Fruit fly (Drosophila melanogaster) whole organism, embryonic: Measurements from ENCODE around the gene SrpRalpha.

Experiments
- CG10321 ChIP-seq: fragments of 200-800 bp; sonication (Bioruptor generic); IDR thresholded peaks from 2 replicates; pipeline ENCODE4 v1.3.6; 2022; ENCODE audit warnings: missing biosample characterization, missing genetic modification characterization
- CG12744 ChIP-seq: fragments of 200-800 bp; sonication (Bioruptor generic); optimal IDR thresholded peaks from 2 replicates; lab custom pipeline; 2016; ENCODE audit warnings: missing biosample characterization, missing genetic modification characterization
- CG12942 ChIP-seq: fragments of 200-800 bp; sonication (Bioruptor generic); optimal IDR thresholded peaks from 3 replicates; lab custom pipeline; 2016; ENCODE audit warnings: missing biosample characterization, missing genetic modification characterization
- CG14441 ChIP-seq: fragments of 200-800 bp; sonication (Bioruptor generic); IDR thresholded peaks from 2 replicates; pipeline ENCODE4 v1.3.6; 2022; ENCODE audit warnings: missing biosample characterization, missing genetic modification characterization
- CG2116 ChIP-seq: fragments of 200-800 bp; sonication (Bioruptor generic); optimal IDR thresholded peaks from 3 replicates; lab custom pipeline; 2018; ENCODE audit warnings: missing biosample characterization, mild to moderate bottlenecking, missing genetic modification characterization
- CG31224 ChIP-seq: fragments of 200-800 bp; sonication (Bioruptor generic); IDR thresholded peaks from 2 replicates; pipeline ENCODE4 v1.3.6; 2022; ENCODE audit warnings: missing biosample characterization, missing genetic modification characterization
- CG33557 ChIP-seq: fragments of 200-800 bp; sonication (Bioruptor generic); optimal IDR thresholded peaks from 2 replicates; lab custom pipeline; 2019; ENCODE audit warnings: missing biosample characterization, mild to moderate bottlenecking, missing genetic modification characterization, moderate library complexity
- CG42726 ChIP-seq: fragments of 200-800 bp; sonication (Bioruptor generic); IDR thresholded peaks from 2 replicates; pipeline ENCODE4 v1.3.6; 2022; ENCODE audit warnings: missing biosample characterization, missing genetic modification characterization; ENCODE audit not compliant: partially characterized antibody
- CG6254 ChIP-seq: fragments of 200-800 bp; sonication (Bioruptor generic); optimal IDR thresholded peaks from 3 replicates; lab custom pipeline; 2017; ENCODE audit warnings: mild to moderate bottlenecking, missing biosample characterization, missing genetic modification reagents, missing genetic modification characterization
- CG7271 ChIP-seq: fragments of 200-800 bp; sonication (Bioruptor generic); optimal IDR thresholded peaks from 2 replicates; lab custom pipeline; 2018; ENCODE audit warnings: missing biosample characterization, mild to moderate bottlenecking, missing genetic modification characterization, moderate library complexity
- CG7556 ChIP-seq: fragments of 200-800 bp; sonication (Bioruptor generic); optimal IDR thresholded peaks from 2 replicates; lab custom pipeline; 2017; ENCODE audit warnings: missing biosample characterization, mild to moderate bottlenecking, missing genetic modification characterization
- CG8478 ChIP-seq: fragments of >200 bp; optimal IDR thresholded peaks from 2 replicates; lab custom pipeline; 2018
- CG9437 ChIP-seq: fragments of 200-800 bp; sonication (Bioruptor generic); optimal IDR thresholded peaks from 2 replicates; lab custom pipeline; 2018; ENCODE audit warnings: missing biosample characterization, mild to moderate bottlenecking, missing genetic modification characterization
- CG9876 ChIP-seq: fragments of 200-800 bp; sonication (Bioruptor generic); optimal IDR thresholded peaks from 2 replicates; lab custom pipeline; 2016; ENCODE audit warnings: missing biosample characterization, missing genetic modification characterization
- CTCF ChIP-seq: fragments of 200-800 bp; sonication (Bioruptor generic); optimal IDR thresholded peaks from 2 replicates; lab custom pipeline; 2017; ENCODE audit warnings: missing biosample characterization, mild to moderate bottlenecking, missing genetic modification characterization, moderate library complexity
- Camta ChIP-seq: fragments of 200-800 bp; sonication (Bioruptor generic); optimal IDR thresholded peaks from 2 replicates; lab custom pipeline; 2016; ENCODE audit warnings: missing biosample characterization, missing genetic modification characterization
- Chrac-16 ChIP-seq: fragments of 200-800 bp; sonication (Bioruptor generic); optimal IDR thresholded peaks from 3 replicates; lab custom pipeline; 2016; ENCODE audit warnings: missing biosample characterization, missing genetic modification characterization
- CoRest ChIP-seq: fragments of 200-800 bp; sonication (Bioruptor generic); optimal IDR thresholded peaks from 3 replicates; lab custom pipeline; 2018; ENCODE audit warnings: missing biosample characterization, mild to moderate bottlenecking, missing genetic modification characterization, moderate library complexity
- D19B ChIP-seq: fragments of 200-800 bp; sonication (Bioruptor generic); optimal IDR thresholded peaks from 2 replicates; lab custom pipeline; 2017; ENCODE audit warnings: missing biosample characterization, mild to moderate bottlenecking, missing genetic modification characterization
- Fer2 ChIP-seq: fragments of 200-800 bp; sonication (Bioruptor generic); optimal IDR thresholded peaks from 2 replicates; lab custom pipeline; 2018; ENCODE audit warnings: missing biosample characterization, mild to moderate bottlenecking, missing genetic modification characterization, moderate library complexity
- Hr51 ChIP-seq, 2 experiments: fragments of 200-800 bp; sonication (Bioruptor generic); optimal IDR thresholded peaks; 2 replicates in 1 of 2; 3 replicates in 1 of 2; lab custom pipeline; 2016 to 2018; ENCODE audit warnings: missing biosample characterization in 2 of 2, missing genetic modification characterization in 2 of 2, mild to moderate bottlenecking in 1 of 2, moderate library complexity in 1 of 2
- Hsf ChIP-seq: fragments of 200-800 bp; sonication (Bioruptor generic); optimal IDR thresholded peaks from 3 replicates; lab custom pipeline; 2016; ENCODE audit warnings: missing biosample characterization, missing genetic modification characterization
- Lhr ChIP-seq: fragments of 200-800 bp; sonication (Bioruptor generic); optimal IDR thresholded peaks from 3 replicates; lab custom pipeline; 2017; ENCODE audit warnings: mild to moderate bottlenecking, missing biosample characterization, missing genetic modification reagents, missing genetic modification characterization
- MESR4 ChIP-seq: fragments of 200-800 bp; sonication (Bioruptor generic); optimal IDR thresholded peaks from 2 replicates; lab custom pipeline; 2018; ENCODE audit warnings: missing biosample characterization, mild to moderate bottlenecking, missing genetic modification characterization, moderate library complexity
- Opbp ChIP-seq: fragments of 200-800 bp; sonication (Bioruptor generic); IDR thresholded peaks from 3 replicates; pipeline ENCODE4 v1.3.6; 2022; ENCODE audit warnings: missing biosample characterization, missing genetic modification characterization; ENCODE audit not compliant: partially characterized antibody
- Sry-β ChIP-seq: fragments of 200-800 bp; sonication (Bioruptor generic); optimal IDR thresholded peaks from 2 replicates; lab custom pipeline; 2018; ENCODE audit warnings: missing biosample characterization, mild to moderate bottlenecking, missing genetic modification characterization, moderate library complexity
- Ssrp ChIP-seq: fragments of 200-800 bp; sonication (Bioruptor generic); optimal IDR thresholded peaks from 2 replicates; lab custom pipeline; 2018; ENCODE audit warnings: missing biosample characterization, mild to moderate bottlenecking, missing genetic modification characterization, moderate library complexity
- ara ChIP-seq: fragments of 200-800 bp; sonication (Bioruptor generic); IDR thresholded peaks from 2 replicates; pipeline ENCODE4 v1.3.6; 2022; ENCODE audit warnings: missing biosample characterization, missing genetic modification characterization
- bbx ChIP-seq: fragments of 200-800 bp; sonication (Bioruptor generic); IDR thresholded peaks from 2 replicates; pipeline ENCODE4 v1.3.6; 2022; ENCODE audit warnings: missing biosample characterization, missing genetic modification characterization; ENCODE audit not compliant: partially characterized antibody
- bowl ChIP-seq: fragments of 200-800 bp; sonication (Bioruptor generic); IDR thresholded peaks from 2 replicates; pipeline ENCODE4 v1.3.6; 2022; ENCODE audit warnings: missing biosample characterization, missing genetic modification characterization
- ci ChIP-seq: fragments of 200-800 bp; sonication (Bioruptor generic); IDR thresholded peaks from 3 replicates; pipeline ENCODE4 v1.3.6; 2022; ENCODE audit warnings: missing biosample characterization, missing genetic modification characterization
- croc ChIP-seq: fragments of 200-800 bp; sonication (Bioruptor generic); conservative IDR thresholded peaks from 3 replicates; pipeline ENCODE4 v1.3.6; 2022; ENCODE audit warnings: missing biosample characterization, missing genetic modification characterization
- crp ChIP-seq, 2 experiments: fragments of 200-800 bp; sonication (Bioruptor generic); optimal IDR thresholded peaks; 2 replicates in 1 of 2; 3 replicates in 1 of 2; lab custom pipeline; 2017; ENCODE audit warnings: missing biosample characterization in 2 of 2, missing genetic modification characterization in 2 of 2, mild to moderate bottlenecking in 1 of 2, moderate library complexity in 1 of 2
- dpn ChIP-seq, 2 experiments: fragments of 200-800 bp; sonication (Bioruptor generic); optimal IDR thresholded peaks; 3 replicates each; lab custom pipeline; 2016; ENCODE audit warnings: missing biosample characterization in 2 of 2, missing genetic modification characterization in 2 of 2
- eve ChIP-seq, 2 experiments: fragments of >200 bp; optimal IDR thresholded peaks; 2 replicates each; lab custom pipeline; 2017; ENCODE audit warnings: missing biosample characterization in 2 of 2, missing genetic modification characterization in 2 of 2
- h ChIP-seq: fragments of >200 bp; optimal IDR thresholded peaks from 2 replicates; lab custom pipeline; 2017
- insv ChIP-seq, 2 experiments: fragments of 200-800 bp; sonication (Bioruptor generic); optimal IDR thresholded peaks; 3 replicates each; lab custom pipeline; 2016 to 2018; ENCODE audit warnings: missing biosample characterization in 2 of 2, missing genetic modification characterization in 2 of 2
- lola ChIP-seq, 3 experiments: fragments of >200 bp in 2 of 3; fragments of 200-800 bp in 1 of 3; sonication (Bioruptor generic) in 1 of 3; optimal IDR thresholded peaks; 2 replicates each; lab custom pipeline; 2017 to 2019; ENCODE audit warnings: missing biosample characterization in 3 of 3, missing genetic modification characterization in 3 of 3, mild to moderate bottlenecking in 1 of 3, moderate library complexity in 1 of 3
- nom ChIP-seq: fragments of 200-800 bp; sonication (Bioruptor generic); optimal IDR thresholded peaks from 2 replicates; lab custom pipeline; 2017; ENCODE audit warnings: missing biosample characterization, missing genetic modification characterization, mild to moderate bottlenecking, moderate library complexity, missing genetic modification reagents
- oc ChIP-seq: fragments of 200-800 bp; sonication (Bioruptor generic); optimal IDR thresholded peaks from 2 replicates; lab custom pipeline; 2018; ENCODE audit warnings: missing biosample characterization, mild to moderate bottlenecking, missing genetic modification characterization, moderate library complexity
- odd ChIP-seq: fragments of 200-800 bp; sonication (Bioruptor generic); optimal IDR thresholded peaks from 2 replicates; lab custom pipeline; 2017; ENCODE audit warnings: missing biosample characterization, mild to moderate bottlenecking, missing genetic modification characterization
- phol ChIP-seq: fragments of 200-800 bp; sonication (Bioruptor generic); optimal IDR thresholded peaks from 3 replicates; lab custom pipeline; 2018; ENCODE audit warnings: missing biosample characterization, mild to moderate bottlenecking, missing genetic modification characterization, moderate library complexity
- sens ChIP-seq: fragments of 200-800 bp; sonication (Bioruptor generic); peaks from one replicate; lab custom pipeline; 2016; ENCODE audit warnings: missing biosample characterization, missing genetic modification characterization
- seq ChIP-seq: fragments of 200-800 bp; sonication (Bioruptor generic); IDR thresholded peaks from 2 replicates; pipeline ENCODE4 v1.3.6; 2022; ENCODE audit warnings: missing biosample characterization, missing genetic modification characterization
- sna ChIP-seq: fragments of 200-800 bp; sonication (Bioruptor generic); IDR thresholded peaks from 2 replicates; pipeline ENCODE4 v1.3.6; 2022; ENCODE audit warnings: missing biosample characterization, missing genetic modification characterization; ENCODE audit not compliant: partially characterized antibody
- sug ChIP-seq: fragments of 200-800 bp; optimal IDR thresholded peaks from 2 replicates; lab custom pipeline; 2019; ENCODE audit warnings: missing biosample characterization, mild to moderate bottlenecking, missing genetic modification characterization, moderate library complexity
- vvl ChIP-seq: fragments of 200-800 bp; sonication (Bioruptor generic); IDR thresholded peaks from 2 replicates; pipeline ENCODE4 v1.3.6; 2022; ENCODE audit warnings: missing biosample characterization, missing genetic modification characterization
- yki ChIP-seq: fragments of >200 bp; optimal IDR thresholded peaks from 3 replicates; lab custom pipeline; 2018

SrpRalpha gene

dm6 chrX:11124749-11125508 lies 4.0 kb downstream of the SrpRalpha start, which contains the start of gene Rpt3 (continued):
- TF ChIP-seq croc (GFP tag; lab: Robert Waterston, UW) (no peak), ci (no peak), CoRest (peak; percentile 6), CG2116 (GFP tag; lab: Kevin White, UChicago) (peak; percentile 67), lola (GFP tag; optimal IDR thresholded peaks at IDR 0.05; lab: Kevin White, UChicago) (peak in 1 of 3 experiments; percentile 11), Opbp (GFP tag; lab: Robert Waterston, UW) (peak; percentile 67), Hsf (peak; percentile 6), CG12942 (GFP tag; lab: Kevin White, UChicago) (no peak), dpn (GFP tag; optimal IDR thresholded peaks at IDR 0.05; lab: Kevin White, UChicago) (peak in 1 of 2 experiments; percentile 24), insv (GFP tag; optimal IDR thresholded peaks at IDR 0.05; lab: Kevin White, UChicago) (peak; percentile 66 to 96)

dm6 chrX:11124126-11124748 lies 4.7 kb downstream of the SrpRalpha start, which contains the start of gene CG11122:
Gene CG11122 (minus strand): TSS chrX:11124726.
- no peak for TF ChIP-seq CG42726 (GFP tag; lab: Robert Waterston, UW)
- peak; percentile 50 for TF ChIP-seq nom (GFP tag; lab: Kevin White, UChicago)
- no peak for TF ChIP-seq Hr51 (GFP tag; optimal IDR thresholded peaks at IDR 0.05; lab: Kevin White, UChicago)
- TF ChIP-seq MESR4, result peak; percentile 49
- TF ChIP-seq yki (lab: Kevin White, UChicago), result no peak
- TF ChIP-seq Fer2 (tag; lab: Kevin White, UChicago), result no peak
- TF ChIP-seq eve (GFP tag; optimal IDR thresholded peaks at IDR 0.05; lab: Kevin White, UChicago), result no peak
- no peak for TF ChIP-seq ara (GFP tag; lab: Robert Waterston, UW)
- no peak for TF ChIP-seq seq (GFP tag; lab: Robert Waterston, UW)
- TF ChIP-seq Sry-β (GFP tag; lab: Kevin White, UChicago), result no peak
- TF ChIP-seq CG7556 (GFP tag; lab: Kevin White, UChicago), result no peak
- no peak for TF ChIP-seq CTCF (GFP tag; lab: Kevin White, UChicago)
- no peak for TF ChIP-seq CG9876 (GFP tag; lab: Kevin White, UChicago)
- no peak for TF ChIP-seq odd (GFP tag; lab: Kevin White, UChicago)
- TF ChIP-seq bbx, result peak; percentile 25
- no peak for TF ChIP-seq CG12942 (GFP tag; lab: Kevin White, UChicago)
- TF ChIP-seq D19B (GFP tag; lab: Kevin White, UChicago), result no peak
- TF ChIP-seq sens (GFP tag; lab: Kevin White, UChicago), result no peak
- no peak for TF ChIP-seq CG12744 (GFP tag; lab: Kevin White, UChicago)
- no peak for TF ChIP-seq Ssrp
- TF ChIP-seq CG7271 (tag; lab: Kevin White, UChicago), result no peak
- no peak for TF ChIP-seq sna (GFP tag; lab: Robert Waterston, UW)
- TF ChIP-seq CG31224 (GFP tag; lab: Robert Waterston, UW), result no peak
- no peak for TF ChIP-seq Chrac-16 (GFP tag; lab: Kevin White, UChicago)
- no peak for TF ChIP-seq CG9437 (GFP tag; lab: Kevin White, UChicago)
- no peak for TF ChIP-seq vvl (GFP tag; lab: Robert Waterston, UW)
- TF ChIP-seq CG6254 (GFP tag; lab: Kevin White, UChicago), result no peak
- TF ChIP-seq oc (tag; lab: Kevin White, UChicago), result no peak
- TF ChIP-seq h, result no peak
- no peak for TF ChIP-seq bowl (GFP tag; lab: Robert Waterston, UW)
- TF ChIP-seq CG33557 (GFP tag; lab: Kevin White, UChicago), result no peak
- TF ChIP-seq crp (GFP tag; optimal IDR thresholded peaks at IDR 0.05; lab: Kevin White, UChicago), result no peak
- TF ChIP-seq Lhr (GFP tag; lab: Kevin White, UChicago), result no peak
- no peak for TF ChIP-seq sug
- TF ChIP-seq phol, result peak; percentile 58
- TF ChIP-seq CG10321, result peak; percentile 39; the same call in 1 of the 2 replicates
- TF ChIP-seq Camta (GFP tag; lab: Kevin White, UChicago), result no peak
- no peak for TF ChIP-seq CG14441 (GFP tag; lab: Robert Waterston, UW)
- TF ChIP-seq CG8478, result no peak
